ENCODE assay signal across 4 worm cellular contexts in genomic region chrX:15040552-15041080, ce11.
TF ChIP-seq lines count a peak whose summit lies in the region.

TSS of gene C18B12.4 (minus strand) at chrX:15040602.

TF ChIP-seq in whole organism, L2 larva, 48 proteins besides CTCF, POLR2A, EP300 and RAD21 (continued from another document):
- TF ChIP-seq gmeb-1 (tag; optimal IDR thresholded peaks at IDR 0.05; lab: Kevin White, UChicago) (peak; percentile 0), nhr-6 (tag; optimal IDR thresholded peaks at IDR 0.05; lab: Kevin White, UChicago) (peak; percentile 42), mab-5 (tag; optimal IDR thresholded peaks at IDR 0.05; lab: Kevin White, UChicago) (peak; percentile 38), mdl-1 (tag; optimal IDR thresholded peaks at IDR 0.05; lab: Kevin White, UChicago) (peak; percentile 22 to 83), lin-11 (tag; optimal IDR thresholded peaks at IDR 0.05; lab: Kevin White, UChicago) (peak; percentile 79), ama-1 (optimal IDR thresholded peaks at IDR 0.05; lab: Kevin White, UChicago) (peak; percentile 39), lin-13 (GFP tag; optimal IDR thresholded peaks at IDR 0.05; lab: Kevin White, UChicago) (peak; percentile 72), alr-1 (tag; optimal IDR thresholded peaks at IDR 0.05; lab: Kevin White, UChicago) (no peak), elt-3 (tag; optimal IDR thresholded peaks at IDR 0.05; lab: Kevin White, UChicago) (no peak), nhr-21 (tag; optimal IDR thresholded peaks at IDR 0.05; lab: Kevin White, UChicago) (peak; percentile 79), unc-39 (tag; optimal IDR thresholded peaks at IDR 0.05; lab: Kevin White, UChicago) (no peak), ceh-82 (tag; optimal IDR thresholded peaks at IDR 0.05; lab: Kevin White, UChicago) (peak; percentile 26), nhr-237 (tag; optimal IDR thresholded peaks at IDR 0.05; lab: Kevin White, UChicago) (no peak)
TF ChIP-seq in whole organism, L2 larva: peak in this region for 27.

TF ChIP-seq in whole organism, L4 larva, 104 proteins besides CTCF, POLR2A, EP300 and RAD21 (continued from another document and continues in another):
- TF ChIP-seq hlh-11 (tag; optimal IDR thresholded peaks at IDR 0.05; lab: Kevin White, UChicago): peak; percentile 98
- peak; percentile 58 for TF ChIP-seq zfp-2 (tag; optimal IDR thresholded peaks at IDR 0.05; lab: Kevin White, UChicago)
- no peak for TF ChIP-seq ztf-7 (tag; optimal IDR thresholded peaks at IDR 0.05; lab: Kevin White, UChicago)
- TF ChIP-seq attf-4 (tag; optimal IDR thresholded peaks at IDR 0.05; lab: Kevin White, UChicago): no peak
- TF ChIP-seq hif-1 (tag; optimal IDR thresholded peaks at IDR 0.05; lab: Kevin White, UChicago): peak in 1 of 2 experiments; percentile 82
- no peak for TF ChIP-seq snpc-4 (tag; optimal IDR thresholded peaks at IDR 0.05; lab: Kevin White, UChicago)
- TF ChIP-seq mdl-1 (tag; optimal IDR thresholded peaks at IDR 0.05; lab: Kevin White, UChicago): peak; percentile 67 to 92
- no peak for TF ChIP-seq aly-2 (tag; optimal IDR thresholded peaks at IDR 0.05; lab: Kevin White, UChicago)
- TF ChIP-seq R02D3.7 (tag; optimal IDR thresholded peaks at IDR 0.05; lab: Kevin White, UChicago): no peak
- no peak; the same call in 1 of the 2 replicates for TF ChIP-seq egl-43 (GFP tag; IDR thresholded peaks at IDR 0.05; lab: Robert Waterston, UW)
- TF ChIP-seq mxl-3 (GFP tag; optimal IDR thresholded peaks at IDR 0.05; lab: Kevin White, UChicago): peak; percentile 92
- peak in 1 of 2 experiments; percentile 70 for TF ChIP-seq daf-16 (GFP tag; optimal IDR thresholded peaks at IDR 0.05; lab: Kevin White, UChicago)
- TF ChIP-seq daf-16 (tag; optimal IDR thresholded peaks at IDR 0.05; lab: Kevin White, UChicago): peak; percentile 74
- peak; percentile 77; the same call in 1 of the 2 replicates for TF ChIP-seq madf-9 (GFP tag; conservative IDR thresholded peaks at IDR 0.05; lab: Robert Waterston, UW)
- no peak for TF ChIP-seq spr-3 (GFP tag; optimal IDR thresholded peaks at IDR 0.05; lab: Kevin White, UChicago)
- TF ChIP-seq ZK546.5 (tag; optimal IDR thresholded peaks at IDR 0.05; lab: Kevin White, UChicago): no peak
- 0 out of 2 replicates have a peak, but pooled peaks have one; percentile 36 for TF ChIP-seq zfp-3 (GFP tag; conservative IDR thresholded peaks at IDR 0.05; lab: Robert Waterston, UW)
- peak; percentile 54 for TF ChIP-seq T26A8.4 (GFP tag; IDR thresholded peaks at IDR 0.05; lab: Robert Waterston, UW)
- TF ChIP-seq ztf-11 (tag; optimal IDR thresholded peaks at IDR 0.05; lab: Kevin White, UChicago): no peak
- TF ChIP-seq duxl-1 (tag; optimal IDR thresholded peaks at IDR 0.05; lab: Kevin White, UChicago; ENCODE audit: poor library complexity): peak; percentile 41
- TF ChIP-seq F26F4.8 (GFP tag; conservative IDR thresholded peaks at IDR 0.05; lab: Robert Waterston, UW): no peak
- peak; percentile 100 for TF ChIP-seq hlh-30 (tag; optimal IDR thresholded peaks at IDR 0.05; lab: Kevin White, UChicago; ENCODE audit: insufficient read depth)
- no peak for TF ChIP-seq saeg-2 (GFP tag; IDR thresholded peaks at IDR 0.05; lab: Robert Waterston, UW)
- peak; percentile 93 for TF ChIP-seq nhr-28 (tag; optimal IDR thresholded peaks at IDR 0.05; lab: Kevin White, UChicago)
- no peak for TF ChIP-seq gei-8 (GFP tag; optimal IDR thresholded peaks at IDR 0.05; lab: Kevin White, UChicago)
- TF ChIP-seq vab-7 (GFP tag; IDR thresholded peaks at IDR 0.05; lab: Robert Waterston, UW): peak; percentile 68
- TF ChIP-seq dve-1 (tag; optimal IDR thresholded peaks at IDR 0.05; lab: Kevin White, UChicago; ENCODE audit: insufficient read depth): peak; percentile 81
- TF ChIP-seq tag-97 (GFP tag; IDR thresholded peaks at IDR 0.05; lab: Robert Waterston, UW): no peak
- TF ChIP-seq nhr-76 (tag; optimal IDR thresholded peaks at IDR 0.05; lab: Kevin White, UChicago): no peak
- TF ChIP-seq lin-1 (GFP tag; IDR thresholded peaks at IDR 0.05; lab: Robert Waterston, UW): peak; percentile 73; the same call in 1 of the 2 replicates
- peak in 1 of 2 experiments; percentile 98 for TF ChIP-seq unc-62 (GFP tag; optimal IDR thresholded peaks at IDR 0.05 in 1 of 2; lab: Kevin White, UChicago)
- no peak for TF ChIP-seq unc-62 (tag; optimal IDR thresholded peaks at IDR 0.05; lab: Kevin White, UChicago)
- peak; percentile 59 for TF ChIP-seq nhr-102 (tag; optimal IDR thresholded peaks at IDR 0.05; lab: Kevin White, UChicago)
- TF ChIP-seq dmd-9 (GFP tag; IDR thresholded peaks at IDR 0.05; lab: Robert Waterston, UW): no peak
- no peak for TF ChIP-seq cey-2 (tag; optimal IDR thresholded peaks at IDR 0.05; lab: Kevin White, UChicago; ENCODE audit: borderline replicate concordance, insufficient read depth)
- TF ChIP-seq nhr-25 (tag; optimal IDR thresholded peaks at IDR 0.05; lab: Kevin White, UChicago; ENCODE audit: borderline replicate concordance, insufficient read depth): peak; percentile 87
- no peak for TF ChIP-seq lim-7 (GFP tag; IDR thresholded peaks at IDR 0.05; lab: Robert Waterston, UW)
- TF ChIP-seq arid-1 (GFP tag; conservative IDR thresholded peaks at IDR 0.05; lab: Robert Waterston, UW): peak; percentile 64; the same call in 1 of the 2 replicates

TF ChIP-seq in whole organism, late embryonic, 69 proteins besides CTCF, POLR2A, EP300 and RAD21 (continued from another document):
- peak; percentile 6; the same call in 1 of the 2 replicates for TF ChIP-seq sox-2 (GFP tag; IDR thresholded peaks at IDR 0.05; lab: Robert Waterston, UW)
- no peak for TF ChIP-seq hlh-6 (tag; optimal IDR thresholded peaks at IDR 0.05; lab: Kevin White, UChicago)
- peak; percentile 61 for TF ChIP-seq ceh-30 (tag; optimal IDR thresholded peaks at IDR 0.05; lab: Kevin White, UChicago)
- no peak for TF ChIP-seq ceh-24 (tag; optimal IDR thresholded peaks at IDR 0.05; lab: Kevin White, UChicago)
- peak; percentile 79 for TF ChIP-seq rnt-1 (tag; optimal IDR thresholded peaks at IDR 0.05; lab: Kevin White, UChicago)
- peak; percentile 57 for TF ChIP-seq pat-9 (tag; optimal IDR thresholded peaks at IDR 0.05; lab: Kevin White, UChicago)
- TF ChIP-seq ceh-45 (GFP tag; IDR thresholded peaks at IDR 0.05; lab: Robert Waterston, UW): no peak
- TF ChIP-seq nfya-1 (tag; optimal IDR thresholded peaks at IDR 0.05; lab: Kevin White, UChicago): peak; percentile 72
- TF ChIP-seq ama-1 (optimal IDR thresholded peaks at IDR 0.05; lab: Kevin White, UChicago): no peak
- no peak for TF ChIP-seq pag-3 (tag; optimal IDR thresholded peaks at IDR 0.05; lab: Kevin White, UChicago; ENCODE audit: borderline replicate concordance)
- no peak for TF ChIP-seq zip-5 (tag; optimal IDR thresholded peaks at IDR 0.05; lab: Kevin White, UChicago)
- TF ChIP-seq ceh-22 (tag; optimal IDR thresholded peaks at IDR 0.05; lab: Kevin White, UChicago): no peak
- TF ChIP-seq sox-4 (tag; optimal IDR thresholded peaks at IDR 0.05; lab: Kevin White, UChicago): no peak
- TF ChIP-seq dve-1 (tag; optimal IDR thresholded peaks at IDR 0.05; lab: Kevin White, UChicago): peak; percentile 3
- peak; percentile 36 for TF ChIP-seq ets-4 (tag; optimal IDR thresholded peaks at IDR 0.05; lab: Kevin White, UChicago)
- no peak for TF ChIP-seq odd-2 (tag; optimal IDR thresholded peaks at IDR 0.05; lab: Kevin White, UChicago)
- TF ChIP-seq tbx-7 (tag; optimal IDR thresholded peaks at IDR 0.05; lab: Kevin White, UChicago): no peak
- TF ChIP-seq fkh-6 (tag; optimal IDR thresholded peaks at IDR 0.05; lab: Kevin White, UChicago): no peak
- TF ChIP-seq hlh-8 (tag; optimal IDR thresholded peaks at IDR 0.05; lab: Kevin White, UChicago): peak; percentile 49
- TF ChIP-seq tbx-2 (tag; optimal IDR thresholded peaks at IDR 0.05; lab: Kevin White, UChicago): peak; percentile 68
- TF ChIP-seq unc-55 (GFP tag; optimal IDR thresholded peaks at IDR 0.05; lab: Kevin White, UChicago): peak; percentile 80
- no peak for TF ChIP-seq gmeb-2 (tag; optimal IDR thresholded peaks at IDR 0.05; lab: Kevin White, UChicago)
- TF ChIP-seq mec-3 (tag; optimal IDR thresholded peaks at IDR 0.05; lab: Kevin White, UChicago; ENCODE audit: borderline replicate concordance): no peak
- TF ChIP-seq ref-2 (tag; optimal IDR thresholded peaks at IDR 0.05; lab: Kevin White, UChicago): peak; percentile 76
- no peak for TF ChIP-seq ceh-9 (tag; optimal IDR thresholded peaks at IDR 0.05; lab: Kevin White, UChicago)
- no peak for TF ChIP-seq K09A11.1 (tag; optimal IDR thresholded peaks at IDR 0.05; lab: Kevin White, UChicago; ENCODE audit: insufficient read depth)
- TF ChIP-seq eyg-1 (tag; optimal IDR thresholded peaks at IDR 0.05; lab: Kevin White, UChicago): peak; percentile 19
- TF ChIP-seq unc-3 (GFP tag; conservative IDR thresholded peaks at IDR 0.05; lab: Robert Waterston, UW): no peak
- no peak for TF ChIP-seq unc-3 (tag; optimal IDR thresholded peaks at IDR 0.05; lab: Kevin White, UChicago)
- TF ChIP-seq hlh-13 (GFP tag; optimal IDR thresholded peaks at IDR 0.05; lab: Kevin White, UChicago): no peak
- no peak for TF ChIP-seq dmd-4 (tag; optimal IDR thresholded peaks at IDR 0.05; lab: Kevin White, UChicago; ENCODE audit: borderline replicate concordance)
- no peak for TF ChIP-seq npax-4 (tag; optimal IDR thresholded peaks at IDR 0.05; lab: Kevin White, UChicago)
- TF ChIP-seq fkh-10 (GFP tag; optimal IDR thresholded peaks at IDR 0.05; lab: Kevin White, UChicago): no peak
- no peak for TF ChIP-seq elt-4 (tag; optimal IDR thresholded peaks at IDR 0.05; lab: Kevin White, UChicago)
- TF ChIP-seq Y22D7AL.16 (tag; optimal IDR thresholded peaks at IDR 0.05; lab: Kevin White, UChicago): no peak
- TF ChIP-seq C38D4.7 (GFP tag; optimal IDR thresholded peaks at IDR 0.05; lab: Kevin White, UChicago): no peak
- TF ChIP-seq ceh-2 (tag; optimal IDR thresholded peaks at IDR 0.05; lab: Kevin White, UChicago): peak; percentile 65
- TF ChIP-seq nhr-11 (tag; optimal IDR thresholded peaks at IDR 0.05; lab: Kevin White, UChicago): no peak
- TF ChIP-seq pqm-1 (tag; optimal IDR thresholded peaks at IDR 0.05; lab: Kevin White, UChicago): no peak
- TF ChIP-seq ztf-16 (tag; optimal IDR thresholded peaks at IDR 0.05; lab: Kevin White, UChicago): peak; percentile 9
- no peak for TF ChIP-seq ttx-3 (tag; optimal IDR thresholded peaks at IDR 0.05; lab: Kevin White, UChicago)
- TF ChIP-seq lim-6 (tag; optimal IDR thresholded peaks at IDR 0.05; lab: Kevin White, UChicago): peak; percentile 8
- TF ChIP-seq ceh-18 (tag; optimal IDR thresholded peaks at IDR 0.05; lab: Kevin White, UChicago): peak; percentile 83
- TF ChIP-seq unc-86 (tag; optimal IDR thresholded peaks at IDR 0.05; lab: Kevin White, UChicago): no peak

TF ChIP-seq in whole organism, mixed stage, embryonic, 35 proteins besides CTCF, POLR2A, EP300 and RAD21 (continued from another document):
- TF ChIP-seq drap-1 (GFP tag; optimal IDR thresholded peaks at IDR 0.05; lab: Kevin White, UChicago) (peak; percentile 74), ces-1 (GFP tag; optimal IDR thresholded peaks at IDR 0.05; lab: Kevin White, UChicago) (no peak), snpc-4 (tag; optimal IDR thresholded peaks at IDR 0.05; lab: Kevin White, UChicago) (no peak), mab-5 (tag; optimal IDR thresholded peaks at IDR 0.05; lab: Kevin White, UChicago) (no peak), nhr-76 (tag; optimal IDR thresholded peaks at IDR 0.05; lab: Kevin White, UChicago) (no peak)
